Fruit fly (Drosophila melanogaster): ENCODE data around the gene Eig71Eh.
A peak's percentile ranks its signal among the peaks of the same experiment; 100 is the strongest.

The Eig71Eh gene

DNA sequence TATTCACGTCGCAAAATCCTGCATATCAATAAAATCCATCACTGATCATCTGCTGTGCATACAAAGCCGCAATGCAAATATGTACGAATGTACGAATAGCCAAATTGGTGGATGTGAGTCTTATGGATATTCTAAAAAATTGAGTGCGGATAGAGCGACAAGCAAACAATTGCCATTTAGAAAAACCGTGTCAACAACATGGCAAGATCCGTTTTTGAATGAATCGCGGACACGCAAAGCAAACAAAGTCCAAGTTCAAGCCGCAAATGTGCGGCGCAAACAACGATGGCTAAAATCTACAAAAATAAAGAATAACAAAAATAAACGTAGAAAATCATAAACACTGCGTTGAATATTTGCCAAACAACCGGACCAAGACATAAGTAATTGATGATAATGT lies 30.3 kb upstream of the Eig71Eh start (continued):
- TF ChIP-seq CG9932 (GFP tag; IDR thresholded peaks at IDR 0.05) (peak; percentile 31; the same call in 1 of the 2 replicates), lov (optimal IDR thresholded peaks at IDR 0.05) (no peak), lov (GFP tag; IDR thresholded peaks at IDR 0.05) (0 out of 3 replicates have a peak, but pooled peaks have one; percentile 47), zen (tag; optimal IDR thresholded peaks at IDR 0.05) (no peak), Taf1 (GFP tag; IDR thresholded peaks at IDR 0.05) (no peak), z (GFP tag; IDR thresholded peaks at IDR 0.05) (no peak), fu2 (GFP tag; optimal IDR thresholded peaks at IDR 0.05) (no peak), MBD-R2 (GFP tag; IDR thresholded peaks at IDR 0.05) (no peak), CG11398 (GFP tag; optimal IDR thresholded peaks at IDR 0.05) (no peak), HLH3B (GFP tag; IDR thresholded peaks at IDR 0.05) (0 out of 2 replicates have a peak, but pooled peaks have one; percentile 11), kay (GFP tag; optimal IDR thresholded peaks at IDR 0.05) (no peak), CG15269 (tag; optimal IDR thresholded peaks at IDR 0.05) (no peak), peb (GFP tag; IDR thresholded peaks at IDR 0.05) (no peak), CG9876 (GFP tag; optimal IDR thresholded peaks at IDR 0.05) (no peak), cwo (GFP tag; optimal IDR thresholded peaks at IDR 0.05) (no peak), lab (GFP tag; optimal IDR thresholded peaks at IDR 0.05) (peak; percentile 47), ara (GFP tag; IDR thresholded peaks at IDR 0.05) (no peak), CG11085 (GFP tag; IDR thresholded peaks at IDR 0.05) (no peak), chif (GFP tag; optimal IDR thresholded peaks at IDR 0.05) (no peak), Meics (GFP tag; optimal IDR thresholded peaks at IDR 0.05) (peak; percentile 35), CG8359 (GFP tag; optimal IDR thresholded peaks at IDR 0.05; ENCODE audit: borderline replicate concordance) (no peak), pho (GFP tag; optimal IDR thresholded peaks at IDR 0.05) (peak; percentile 18), MESR4 (GFP tag; optimal IDR thresholded peaks at IDR 0.05) (no peak), slou (GFP tag; optimal IDR thresholded peaks at IDR 0.05) (no peak), CG2202 (tag; optimal IDR thresholded peaks at IDR 0.05) (no peak), CG2678 (tag; optimal IDR thresholded peaks at IDR 0.05) (peak; percentile 26), Kr (GFP tag; optimal IDR thresholded peaks at IDR 0.05) (no peak), CG13296 (GFP tag; optimal IDR thresholded peaks at IDR 0.05) (peak; percentile 54), CG14860 (GFP tag; IDR thresholded peaks at IDR 0.05; ENCODE audit: partially characterized antibody) (no peak), H2.0 (GFP tag; IDR thresholded peaks at IDR 0.05) (no peak), zfh2 (GFP tag; optimal IDR thresholded peaks at IDR 0.05) (no peak), CG8944 (GFP tag; optimal IDR thresholded peaks at IDR 0.05) (no peak), sima (GFP tag; optimal IDR thresholded peaks at IDR 0.05) (no peak), CG15696 (tag; optimal IDR thresholded peaks at IDR 0.05) (no peak), CG1832 (GFP tag; optimal IDR thresholded peaks at IDR 0.05) (no peak), bsh (GFP tag; optimal IDR thresholded peaks at IDR 0.05) (no peak), Camta (GFP tag; optimal IDR thresholded peaks at IDR 0.05) (peak; percentile 1), dpn (GFP tag; optimal IDR thresholded peaks at IDR 0.05) (peak in 1 of 2 experiments; percentile 7), chinmo (GFP tag; IDR thresholded peaks at IDR 0.05; ENCODE audit: partially characterized antibody) (no peak), CG6813 (GFP tag; optimal IDR thresholded peaks at IDR 0.05) (peak; percentile 52), so (GFP tag; IDR thresholded peaks at IDR 0.05) (peak; percentile 54; the same call in 1 of the 3 replicates), unc-4 (GFP tag; IDR thresholded peaks at IDR 0.05; ENCODE audit: partially characterized antibody) (no peak), Six4 (GFP tag; optimal IDR thresholded peaks at IDR 0.05) (no peak), CG12769 (tag; optimal IDR thresholded peaks at IDR 0.05) (peak; percentile 17), jigr1 (GFP tag; IDR thresholded peaks at IDR 0.05) (no peak), B-H1 (GFP tag; IDR thresholded peaks at IDR 0.05) (no peak), CG2120 (GFP tag; optimal IDR thresholded peaks at IDR 0.05) (peak; percentile 22), CG3838 (GFP tag; optimal IDR thresholded peaks at IDR 0.05) (no peak), kah (GFP tag; optimal IDR thresholded peaks at IDR 0.05) (no peak), Mad (GFP tag; optimal IDR thresholded peaks at IDR 0.05) (no peak), CG10321 (GFP tag; IDR thresholded peaks at IDR 0.05) (no peak)

All from whole organism, embryonic.